Fruit fly (Drosophila melanogaster) whole organism, embryonic: Measurements from ENCODE around the gene Dlip2.

Experiments used
- Atf3 ChIP-seq: fragments of 200-800 bp; sonication (Bioruptor generic); optimal IDR thresholded peaks from 3 replicates; lab custom pipeline; 2016; ENCODE audit warnings: missing biosample characterization, missing genetic modification characterization
- Bteb2 ChIP-seq: fragments of 200-800 bp; sonication (Bioruptor generic); optimal IDR thresholded peaks from 2 replicates; lab custom pipeline; 2016; ENCODE audit warnings: missing biosample characterization, missing genetic modification characterization
- CG10147 ChIP-seq: fragments of 200-800 bp; sonication (Bioruptor generic); optimal IDR thresholded peaks from 2 replicates; lab custom pipeline; 2019; ENCODE audit warnings: missing biosample characterization, mild to moderate bottlenecking, missing genetic modification characterization, moderate library complexity
- CG10209 ChIP-seq: fragments of 200-800 bp; sonication (Bioruptor generic); optimal IDR thresholded peaks from 3 replicates; lab custom pipeline; 2017; ENCODE audit warnings: missing biosample characterization, mild to moderate bottlenecking, missing genetic modification characterization, missing genetic modification reagents
- CG10321 ChIP-seq: fragments of 200-800 bp; sonication (Bioruptor generic); IDR thresholded peaks from 2 replicates; pipeline ENCODE4 v1.3.6; 2022; ENCODE audit warnings: missing biosample characterization, missing genetic modification characterization
- CG12219 ChIP-seq: fragments of 200-800 bp; sonication (Bioruptor generic); optimal IDR thresholded peaks from 3 replicates; lab custom pipeline; 2018; ENCODE audit warnings: missing biosample characterization, mild to moderate bottlenecking, missing genetic modification characterization
- CG12391 ChIP-seq: fragments of 200-800 bp; sonication (Bioruptor generic); optimal IDR thresholded peaks from 3 replicates; lab custom pipeline; 2018; ENCODE audit warnings: missing biosample characterization, mild to moderate bottlenecking, missing genetic modification characterization, moderate library complexity
- CG13775 ChIP-seq: fragments of 200-800 bp; sonication (Bioruptor generic); optimal IDR thresholded peaks from 3 replicates; lab custom pipeline; 2017; ENCODE audit warnings: missing biosample characterization, mild to moderate bottlenecking, missing genetic modification characterization
- CG15269 ChIP-seq: fragments of 200-800 bp; sonication (Bioruptor generic); optimal IDR thresholded peaks from 2 replicates; lab custom pipeline; 2018; ENCODE audit warnings: missing biosample characterization, mild to moderate bottlenecking, missing genetic modification characterization, moderate library complexity
- CG1832 ChIP-seq: fragments of 200-800 bp; sonication (Bioruptor generic); optimal IDR thresholded peaks from 2 replicates; lab custom pipeline; 2017; ENCODE audit warnings: missing biosample characterization, mild to moderate bottlenecking, missing genetic modification characterization, inconsistent platforms
- CG18476 ChIP-seq: fragments of 200-800 bp; sonication (Bioruptor generic); optimal IDR thresholded peaks from 2 replicates; lab custom pipeline; 2016; ENCODE audit warnings: missing biosample characterization, mild to moderate bottlenecking, missing genetic modification characterization
- CG3065 ChIP-seq: fragments of 200-800 bp; sonication (Bioruptor generic); optimal IDR thresholded peaks from 2 replicates; lab custom pipeline; 2016; ENCODE audit warnings: missing biosample characterization, missing genetic modification characterization
- CG31388 ChIP-seq: fragments of 200-800 bp; sonication (Bioruptor generic); optimal IDR thresholded peaks from 2 replicates; lab custom pipeline; 2016; ENCODE audit warnings: missing biosample characterization, missing genetic modification characterization
- CG32532 ChIP-seq: fragments of 200-800 bp; sonication (Bioruptor generic); IDR thresholded peaks from 2 replicates; pipeline ENCODE4 v1.3.6; 2022; ENCODE audit warnings: missing biosample characterization, missing genetic modification characterization
- CG34376 ChIP-seq: fragments of 200-800 bp; sonication (Bioruptor generic); optimal IDR thresholded peaks from 2 replicates; lab custom pipeline; 2018; ENCODE audit warnings: missing biosample characterization, mild to moderate bottlenecking, missing genetic modification characterization
- CG6272 ChIP-seq: fragments of 200-800 bp; sonication (Bioruptor generic); IDR thresholded peaks from 2 replicates; pipeline ENCODE4 v1.3.6; 2022; ENCODE audit warnings: missing biosample characterization, missing genetic modification characterization
- CG6654 ChIP-seq: fragments of 200-800 bp; sonication (Bioruptor generic); optimal IDR thresholded peaks from 2 replicates; lab custom pipeline; 2017; ENCODE audit warnings: missing biosample characterization, mild to moderate bottlenecking, missing genetic modification characterization
- CG8478 ChIP-seq: fragments of >200 bp; optimal IDR thresholded peaks from 2 replicates; lab custom pipeline; 2018
- Dbx ChIP-seq: fragments of 200-800 bp; sonication (Bioruptor generic); IDR thresholded peaks from 3 replicates; pipeline ENCODE4 v1.3.6; 2022; ENCODE audit warnings: missing biosample characterization, missing genetic modification characterization
- Dp ChIP-seq: fragments of 200-800 bp; sonication (Bioruptor generic); optimal IDR thresholded peaks from 2 replicates; lab custom pipeline; 2018; ENCODE audit warnings: missing biosample characterization, mild to moderate bottlenecking, missing genetic modification characterization, moderate library complexity
- ERR ChIP-seq: fragments of 200-800 bp; sonication (Bioruptor generic); optimal IDR thresholded peaks from 2 replicates; lab custom pipeline; 2016; ENCODE audit warnings: missing biosample characterization, missing genetic modification characterization
- Ets65A ChIP-seq: fragments of 200-800 bp; sonication (Bioruptor generic); peaks from one replicate; lab custom pipeline; 2016; ENCODE audit warnings: missing biosample characterization, missing genetic modification characterization
- Gug ChIP-seq: fragments of 200-800 bp; sonication (Bioruptor generic); IDR thresholded peaks from 4 replicates; pipeline ENCODE4 v1.3.6; 2022; ENCODE audit warnings: missing biosample characterization, missing genetic modification characterization
- H2.0 ChIP-seq: fragments of 200-800 bp; sonication (Bioruptor generic); IDR thresholded peaks from 2 replicates; pipeline ENCODE4 v1.3.6; 2022; ENCODE audit warnings: missing biosample characterization, missing genetic modification characterization
- HLH54F ChIP-seq: fragments of 200-800 bp; sonication (Bioruptor generic); optimal IDR thresholded peaks from 3 replicates; lab custom pipeline; 2016; ENCODE audit warnings: missing biosample characterization, missing genetic modification characterization
- HmgZ ChIP-seq: fragments of 200-800 bp; sonication (Bioruptor generic); optimal IDR thresholded peaks from 2 replicates; lab custom pipeline; 2018; ENCODE audit warnings: missing biosample characterization, mild to moderate bottlenecking, missing genetic modification characterization
- Hsf ChIP-seq: fragments of 200-800 bp; sonication (Bioruptor generic); optimal IDR thresholded peaks from 3 replicates; lab custom pipeline; 2016; ENCODE audit warnings: missing biosample characterization, missing genetic modification characterization
- Mes4 ChIP-seq: fragments of 200-800 bp; sonication (Bioruptor generic); optimal IDR thresholded peaks from 2 replicates; lab custom pipeline; 2016; ENCODE audit warnings: missing biosample characterization, missing genetic modification characterization
- Ptx1 ChIP-seq: fragments of 200-800 bp; sonication (Bioruptor generic); IDR thresholded peaks from 2 replicates; pipeline ENCODE4 v1.3.6; 2022; ENCODE audit warnings: missing biosample characterization, missing genetic modification characterization
- Ravus ChIP-seq: fragments of 200-800 bp; sonication (Bioruptor generic); IDR thresholded peaks from 2 replicates; pipeline ENCODE4 v1.3.6; 2022; ENCODE audit warnings: missing biosample characterization, missing genetic modification characterization
- Sry-β ChIP-seq: fragments of 200-800 bp; sonication (Bioruptor generic); optimal IDR thresholded peaks from 2 replicates; lab custom pipeline; 2018; ENCODE audit warnings: missing biosample characterization, mild to moderate bottlenecking, missing genetic modification characterization, moderate library complexity
- aop ChIP-seq: fragments of 200-800 bp; sonication (Bioruptor generic); IDR thresholded peaks from 2 replicates; pipeline ENCODE4 v1.3.6; 2022; ENCODE audit warnings: missing biosample characterization, missing genetic modification characterization
- ap ChIP-seq: fragments of 200-800 bp; sonication (Bioruptor generic); IDR thresholded peaks from 2 replicates; pipeline ENCODE4 v1.3.6; 2022; ENCODE audit warnings: missing biosample characterization, missing genetic modification characterization
- bcd ChIP-seq: fragments of 200-800 bp; sonication (Bioruptor generic); optimal IDR thresholded peaks from 2 replicates; lab custom pipeline; 2017; ENCODE audit warnings: missing biosample characterization, mild to moderate bottlenecking, missing genetic modification characterization
- bigmax ChIP-seq: fragments of 200-800 bp; sonication (Bioruptor generic); optimal IDR thresholded peaks from 2 replicates; lab custom pipeline; 2018; ENCODE audit warnings: missing biosample characterization, mild to moderate bottlenecking, missing genetic modification characterization
- cato ChIP-seq: fragments of 200-800 bp; sonication (Bioruptor generic); optimal IDR thresholded peaks from 2 replicates; lab custom pipeline; 2016; ENCODE audit warnings: missing biosample characterization, missing genetic modification characterization, borderline replicate concordance
- cg ChIP-seq: fragments of 200-800 bp; sonication (Bioruptor generic); optimal IDR thresholded peaks from 3 replicates; lab custom pipeline; 2019; ENCODE audit warnings: missing biosample characterization, mild to moderate bottlenecking, missing genetic modification characterization, moderate library complexity
- corto ChIP-seq: fragments of 200-800 bp; sonication (Bioruptor generic); optimal IDR thresholded peaks from 2 replicates; lab custom pipeline; 2016; ENCODE audit warnings: missing biosample characterization, mild to moderate bottlenecking, missing genetic modification characterization, moderate library complexity
- klu ChIP-seq: fragments of 200-800 bp; sonication (Bioruptor generic); IDR thresholded peaks from 2 replicates; pipeline ENCODE4 v1.3.6; 2022; ENCODE audit warnings: missing biosample characterization, missing genetic modification characterization
- lilli ChIP-seq: fragments of 200-800 bp; sonication (Bioruptor generic); optimal IDR thresholded peaks from 3 replicates; lab custom pipeline; 2016; ENCODE audit warnings: missing biosample characterization, missing genetic modification characterization
- nom ChIP-seq: fragments of 200-800 bp; sonication (Bioruptor generic); optimal IDR thresholded peaks from 2 replicates; lab custom pipeline; 2017; ENCODE audit warnings: missing biosample characterization, missing genetic modification characterization, mild to moderate bottlenecking, moderate library complexity, missing genetic modification reagents
- onecut ChIP-seq: fragments of 200-800 bp; sonication (Bioruptor generic); IDR thresholded peaks from 2 replicates; pipeline ENCODE4 v1.3.6; 2022; ENCODE audit warnings: missing biosample characterization, missing genetic modification characterization
- pho ChIP-seq: fragments of 200-800 bp; sonication (Bioruptor generic); optimal IDR thresholded peaks from 2 replicates; lab custom pipeline; 2016; ENCODE audit warnings: missing biosample characterization, missing genetic modification characterization
- psq ChIP-seq: fragments of 200-800 bp; sonication (Bioruptor generic); optimal IDR thresholded peaks from 2 replicates; lab custom pipeline; 2017; ENCODE audit warnings: missing biosample characterization, missing genetic modification characterization
- pum ChIP-seq: fragments of 200-800 bp; sonication (Bioruptor generic); optimal IDR thresholded peaks from 2 replicates; lab custom pipeline; 2016; ENCODE audit warnings: missing biosample characterization, missing genetic modification characterization
- pzg ChIP-seq: fragments of 200-800 bp; sonication (Bioruptor generic); optimal IDR thresholded peaks from 3 replicates; lab custom pipeline; 2018; ENCODE audit warnings: missing biosample characterization, mild to moderate bottlenecking, missing genetic modification characterization, moderate library complexity
- sd ChIP-seq: fragments of 200-800 bp; sonication (Bioruptor generic); optimal IDR thresholded peaks from 3 replicates; lab custom pipeline; 2018; ENCODE audit warnings: missing biosample characterization, mild to moderate bottlenecking, missing genetic modification characterization, moderate library complexity
- sens-2 ChIP-seq: fragments of 200-800 bp; sonication (Bioruptor generic); IDR thresholded peaks from 2 replicates; pipeline ENCODE4 v1.3.6; 2022; ENCODE audit warnings: missing biosample characterization, missing genetic modification characterization
- slou ChIP-seq: fragments of 200-800 bp; sonication (Bioruptor generic); optimal IDR thresholded peaks from 3 replicates; lab custom pipeline; 2016; ENCODE audit warnings: missing biosample characterization, missing genetic modification characterization
- sqz ChIP-seq: fragments of 200-800 bp; sonication (Bioruptor generic); optimal IDR thresholded peaks from 3 replicates; lab custom pipeline; 2018; ENCODE audit warnings: missing biosample characterization, mild to moderate bottlenecking, missing genetic modification characterization
- ttk ChIP-seq: fragments of 200-800 bp; sonication (Bioruptor generic); IDR thresholded peaks from 2 replicates; pipeline ENCODE4 v2.1.2; 2022; ENCODE audit warnings: missing biosample characterization, missing genetic modification characterization
- unpg ChIP-seq: fragments of 200-800 bp; sonication (Bioruptor generic); optimal IDR thresholded peaks from 3 replicates; lab custom pipeline; 2018; ENCODE audit warnings: missing biosample characterization, mild to moderate bottlenecking, missing genetic modification characterization, moderate library complexity

Gene Dlip2

dm6 chr3R:4663068-4663467 is 17.6 kb upstream of the Dlip2 start (continued):
- peak; percentile 5 for TF ChIP-seq HmgZ (tag; lab: Kevin White, UChicago)
- no peak for TF ChIP-seq bigmax (GFP tag; lab: Kevin White, UChicago)
- peak; percentile 53; the same call in 1 of the 2 replicates for TF ChIP-seq sens-2 (GFP tag; lab: Robert Waterston, UW)
- TF ChIP-seq Dbx (GFP tag; lab: Robert Waterston, UW): no peak
- peak; percentile 77 for TF ChIP-seq ttk (GFP tag; lab: Robert Waterston, UW)
- peak; percentile 52 for TF ChIP-seq CG12219
- TF ChIP-seq CG10147 (GFP tag; lab: Kevin White, UChicago): peak; percentile 68
- TF ChIP-seq CG10209: peak; percentile 55
- no peak for TF ChIP-seq nom (GFP tag; lab: Kevin White, UChicago)
- peak; percentile 14; the same call in 1 of the 2 replicates for TF ChIP-seq Ravus (GFP tag; lab: Robert Waterston, UW)
- TF ChIP-seq Hsf (GFP tag; lab: Kevin White, UChicago): peak; percentile 50
- TF ChIP-seq HLH54F (GFP tag; lab: Kevin White, UChicago): no peak
- TF ChIP-seq Atf3 (GFP tag; lab: Kevin White, UChicago): peak; percentile 49
- TF ChIP-seq Mes4: peak; percentile 7
- TF ChIP-seq ap (GFP tag; lab: Robert Waterston, UW): no peak; the same call in 1 of the 2 replicates
- TF ChIP-seq CG8478 (lab: Kevin White, UChicago): no peak
- no peak for TF ChIP-seq corto
- peak; percentile 61 for TF ChIP-seq CG31388
- no peak for TF ChIP-seq ERR (GFP tag; lab: Kevin White, UChicago)
- TF ChIP-seq Ets65A: peak; percentile 95
- TF ChIP-seq CG32532 (GFP tag; lab: Robert Waterston, UW): peak; percentile 72
- TF ChIP-seq CG3065 (GFP tag; lab: Kevin White, UChicago): no peak
- TF ChIP-seq Sry-β: peak; percentile 35
- TF ChIP-seq Gug (GFP tag; lab: Robert Waterston, UW): peak; percentile 69; the same call in 3 of the 4 replicates
- peak; percentile 50; the same call in 1 of the 2 replicates for TF ChIP-seq CG6272 (GFP tag; lab: Robert Waterston, UW)
- no peak for TF ChIP-seq CG34376 (GFP tag; lab: Kevin White, UChicago)
- peak; percentile 84 for TF ChIP-seq pum (GFP tag; lab: Kevin White, UChicago)
- TF ChIP-seq Ptx1 (GFP tag; lab: Robert Waterston, UW): peak; percentile 82
- peak; percentile 79 for TF ChIP-seq H2.0 (GFP tag; lab: Robert Waterston, UW)
- peak; percentile 29 for TF ChIP-seq slou (GFP tag; lab: Kevin White, UChicago)
- peak; percentile 50 for TF ChIP-seq CG6654
- TF ChIP-seq Bteb2 (GFP tag; lab: Kevin White, UChicago): no peak
- peak; percentile 41 for TF ChIP-seq CG13775 (GFP tag; lab: Kevin White, UChicago)
- peak; percentile 86 for TF ChIP-seq unpg (GFP tag; lab: Kevin White, UChicago)
- peak; percentile 81 for TF ChIP-seq bcd (GFP tag; lab: Kevin White, UChicago)
- TF ChIP-seq pzg (GFP tag; lab: Kevin White, UChicago): no peak
- peak; percentile 78 for TF ChIP-seq CG12391 (tag; lab: Kevin White, UChicago)
- no peak for TF ChIP-seq cg (GFP tag; lab: Kevin White, UChicago)
- TF ChIP-seq psq (GFP tag; lab: Kevin White, UChicago): no peak
- peak; percentile 78 for TF ChIP-seq CG18476
- no peak for TF ChIP-seq sd (tag; lab: Kevin White, UChicago)
- no peak for TF ChIP-seq aop (GFP tag; lab: Robert Waterston, UW)
- peak; percentile 62 for TF ChIP-seq CG15269 (tag; lab: Kevin White, UChicago)
- TF ChIP-seq Dp: no peak
- peak; percentile 21 for TF ChIP-seq cato (GFP tag; lab: Kevin White, UChicago)
- no peak for TF ChIP-seq CG10321 (GFP tag; lab: Robert Waterston, UW)
- no peak for TF ChIP-seq pho
- TF ChIP-seq onecut: peak; percentile 76
- peak; percentile 39 for TF ChIP-seq lilli (GFP tag; lab: Kevin White, UChicago)
- no peak for TF ChIP-seq CG1832 (GFP tag; lab: Kevin White, UChicago)
- peak; percentile 32 for TF ChIP-seq sqz (GFP tag; lab: Kevin White, UChicago)
- TF ChIP-seq klu (GFP tag; lab: Robert Waterston, UW): peak; percentile 65
